Fruit fly (Drosophila melanogaster): ENCODE results near the gene AlaRS.

DNA sequence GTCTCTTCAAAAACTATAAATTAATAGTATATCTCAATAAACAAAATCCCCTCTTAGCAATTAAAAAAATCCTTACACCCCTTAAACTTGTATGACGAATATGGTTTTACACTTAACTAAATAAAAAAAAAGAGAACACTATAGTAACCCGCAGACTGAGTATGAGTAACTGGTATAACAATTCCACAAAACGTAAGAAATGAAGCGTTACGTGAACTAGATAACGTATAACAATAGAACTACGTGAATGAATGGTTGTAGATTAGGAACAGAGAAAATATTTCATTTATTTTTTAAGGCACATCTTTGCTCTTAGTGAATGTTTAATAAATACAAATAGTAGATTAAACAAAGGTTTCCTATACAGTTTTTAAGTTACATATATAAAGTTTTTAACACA lies 26.1 kb downstream of the AlaRS start:
- TF ChIP-seq Pif1B (GFP tag; optimal IDR thresholded peaks at IDR 0.05) (no peak), Ets98B (GFP tag; IDR thresholded peaks at IDR 0.05) (no peak), CG9948 (tag; optimal IDR thresholded peaks at IDR 0.05) (no peak), D1 (tag; optimal IDR thresholded peaks at IDR 0.05) (no peak), Pif1A (GFP tag; optimal IDR thresholded peaks at IDR 0.05) (no peak), Snoo (tag; optimal IDR thresholded peaks at IDR 0.05) (no peak), EcR (GFP tag; optimal IDR thresholded peaks at IDR 0.05) (no peak), gl (tag; optimal IDR thresholded peaks at IDR 0.05) (no peak)

Measured in whole organism, pupa.